Fruit fly (Drosophila melanogaster): ENCODE measurements around the gene Prosbeta2.

Gene Prosbeta2

dm6 chr3L:15050706-15051105, 51.0 kb downstream of the Prosbeta2 start, which contains the start of gene CG12310:
Gene CG12310 (minus strand): TSS chr3L:15050806.
- no peak for TF ChIP-seq CG17801 (GFP tag; optimal IDR thresholded peaks at IDR 0.05; ENCODE audit: partially characterized antibody)

All from ovary, adult (tissue).